Fruit fly (Drosophila melanogaster) whole organism, embryonic: ENCODE data around the gene brv3.
A peak's percentile ranks its signal among the peaks of the same experiment; 100 is the strongest.

Experiments used
- Bgb ChIP-seq: fragments of 200-800 bp; sonication (Bioruptor generic); IDR thresholded peaks from 2 replicates; pipeline ENCODE4 v1.3.6; 2022; ENCODE audit warnings: missing biosample characterization, missing genetic modification characterization; ENCODE audit not compliant: partially characterized antibody
- CG10209 ChIP-seq: fragments of 200-800 bp; sonication (Bioruptor generic); optimal IDR thresholded peaks from 3 replicates; lab custom pipeline; 2017; ENCODE audit warnings: missing biosample characterization, mild to moderate bottlenecking, missing genetic modification characterization, missing genetic modification reagents
- CG10321 ChIP-seq: fragments of 200-800 bp; sonication (Bioruptor generic); IDR thresholded peaks from 2 replicates; pipeline ENCODE4 v1.3.6; 2022; ENCODE audit warnings: missing biosample characterization, missing genetic modification characterization
- CG11398 ChIP-seq: fragments of 200-800 bp; sonication (Bioruptor generic); optimal IDR thresholded peaks from 2 replicates; lab custom pipeline; 2016; ENCODE audit warnings: missing biosample characterization, missing genetic modification characterization
- CG11504 ChIP-seq: fragments of 200-800 bp; sonication (Bioruptor generic); optimal IDR thresholded peaks from 3 replicates; lab custom pipeline; 2019; ENCODE audit warnings: missing biosample characterization, mild to moderate bottlenecking, missing genetic modification characterization, moderate library complexity
- CG13424 ChIP-seq: fragments of 200-800 bp; sonication (Bioruptor generic); optimal IDR thresholded peaks from 2 replicates; lab custom pipeline; 2019; ENCODE audit warnings: missing biosample characterization, mild to moderate bottlenecking, missing genetic modification characterization, moderate library complexity
- CG13894 ChIP-seq: fragments of 200-800 bp; sonication (Bioruptor generic); optimal IDR thresholded peaks from 3 replicates; lab custom pipeline; 2018; ENCODE audit warnings: missing biosample characterization, mild to moderate bottlenecking, missing genetic modification characterization, moderate library complexity
- CG15601 ChIP-seq: fragments of 200-800 bp; sonication (Bioruptor generic); optimal IDR thresholded peaks from 3 replicates; lab custom pipeline; 2019; ENCODE audit warnings: missing biosample characterization, mild to moderate bottlenecking, missing genetic modification characterization, moderate library complexity
- CG17328 ChIP-seq: fragments of 200-800 bp; sonication (Bioruptor generic); IDR thresholded peaks from 2 replicates; pipeline ENCODE4 v1.3.6; 2022; ENCODE audit warnings: missing biosample characterization, missing genetic modification characterization
- CG17361 ChIP-seq: fragments of 200-800 bp; sonication (Bioruptor generic); IDR thresholded peaks from 3 replicates; pipeline ENCODE4 v1.3.6; 2022; ENCODE audit warnings: missing biosample characterization, missing genetic modification characterization
- CG17912 ChIP-seq: fragments of 200-800 bp; sonication (Bioruptor generic); optimal IDR thresholded peaks from 2 replicates; lab custom pipeline; 2018; ENCODE audit warnings: missing biosample characterization, mild to moderate bottlenecking, missing genetic modification characterization
- CG18476 ChIP-seq: fragments of 200-800 bp; sonication (Bioruptor generic); optimal IDR thresholded peaks from 2 replicates; lab custom pipeline; 2016; ENCODE audit warnings: missing biosample characterization, mild to moderate bottlenecking, missing genetic modification characterization
- CG32772 ChIP-seq: fragments of 200-800 bp; sonication (Bioruptor generic); IDR thresholded peaks from 2 replicates; pipeline ENCODE4 v1.3.6; 2022; ENCODE audit warnings: missing biosample characterization, missing genetic modification characterization
- CG34224 ChIP-seq: fragments of 200-800 bp; sonication (Bioruptor generic); IDR thresholded peaks from 3 replicates; pipeline ENCODE4 v1.3.6; 2022; ENCODE audit warnings: missing biosample characterization, missing genetic modification characterization; ENCODE audit not compliant: partially characterized antibody
- CG3838 ChIP-seq: fragments of 200-800 bp; sonication (Bioruptor generic); optimal IDR thresholded peaks from 3 replicates; lab custom pipeline; 2016; ENCODE audit warnings: missing biosample characterization, missing genetic modification characterization
- CG5953 ChIP-seq: fragments of 200-800 bp; sonication (Bioruptor generic); IDR thresholded peaks from 2 replicates; pipeline ENCODE4 v1.3.6; 2022; ENCODE audit warnings: missing biosample characterization, missing genetic modification characterization
- CG6689 ChIP-seq: fragments of 200-800 bp; sonication (Bioruptor generic); IDR thresholded peaks from 2 replicates; pipeline ENCODE4 v1.3.6; 2022; ENCODE audit warnings: missing biosample characterization, missing genetic modification characterization
- CG6791 ChIP-seq: fragments of 200-800 bp; sonication (Bioruptor generic); IDR thresholded peaks from 3 replicates; pipeline ENCODE4 v1.3.6; 2022; ENCODE audit warnings: missing biosample characterization, missing genetic modification characterization; ENCODE audit not compliant: partially characterized antibody
- CG7271 ChIP-seq: fragments of 200-800 bp; sonication (Bioruptor generic); optimal IDR thresholded peaks from 2 replicates; lab custom pipeline; 2018; ENCODE audit warnings: missing biosample characterization, mild to moderate bottlenecking, missing genetic modification characterization, moderate library complexity
- CG7372 ChIP-seq: fragments of 200-800 bp; sonication (Bioruptor generic); IDR thresholded peaks from 2 replicates; pipeline ENCODE4 v1.3.6; 2022; ENCODE audit warnings: missing biosample characterization, missing genetic modification characterization
- CG8765 ChIP-seq: fragments of 200-800 bp; sonication (Bioruptor generic); IDR thresholded peaks from 2 replicates; pipeline ENCODE4 v1.3.6; 2022; ENCODE audit warnings: missing biosample characterization, missing genetic modification characterization
- CG9215 ChIP-seq: fragments of 200-800 bp; sonication (Bioruptor generic); IDR thresholded peaks from 2 replicates; pipeline ENCODE4 v1.3.6; 2022; ENCODE audit warnings: missing biosample characterization, missing genetic modification characterization
- Chrac-16 ChIP-seq: fragments of 200-800 bp; sonication (Bioruptor generic); optimal IDR thresholded peaks from 3 replicates; lab custom pipeline; 2016; ENCODE audit warnings: missing biosample characterization, missing genetic modification characterization
- ERR ChIP-seq: fragments of 200-800 bp; sonication (Bioruptor generic); optimal IDR thresholded peaks from 2 replicates; lab custom pipeline; 2016; ENCODE audit warnings: missing biosample characterization, missing genetic modification characterization
- H2.0 ChIP-seq: fragments of 200-800 bp; sonication (Bioruptor generic); IDR thresholded peaks from 2 replicates; pipeline ENCODE4 v1.3.6; 2022; ENCODE audit warnings: missing biosample characterization, missing genetic modification characterization
- MESR4 ChIP-seq: fragments of 200-800 bp; sonication (Bioruptor generic); optimal IDR thresholded peaks from 2 replicates; lab custom pipeline; 2018; ENCODE audit warnings: missing biosample characterization, mild to moderate bottlenecking, missing genetic modification characterization, moderate library complexity
- MTF-1 ChIP-seq: fragments of 200-800 bp; sonication (Bioruptor generic); optimal IDR thresholded peaks from 2 replicates; lab custom pipeline; 2018; ENCODE audit warnings: missing biosample characterization, mild to moderate bottlenecking, missing genetic modification characterization, borderline replicate concordance
- NC2β ChIP-seq: fragments of 200-800 bp; sonication (Bioruptor generic); optimal IDR thresholded peaks from 2 replicates; lab custom pipeline; 2016; ENCODE audit warnings: missing biosample characterization, missing genetic modification characterization
- Neu2 ChIP-seq: fragments of 200-800 bp; sonication (Bioruptor generic); optimal IDR thresholded peaks from 3 replicates; lab custom pipeline; 2016; ENCODE audit warnings: missing biosample characterization, missing genetic modification characterization, borderline replicate concordance
- TFAM ChIP-seq: fragments of 200-800 bp; sonication (Bioruptor generic); optimal IDR thresholded peaks from 2 replicates; lab custom pipeline; 2017; ENCODE audit warnings: missing biosample characterization, missing genetic modification characterization, inconsistent platforms
- cad ChIP-seq: fragments of >200 bp; optimal IDR thresholded peaks from 2 replicates; lab custom pipeline; 2017; ENCODE audit warnings: missing biosample characterization, missing genetic modification characterization
- cato ChIP-seq: fragments of 200-800 bp; sonication (Bioruptor generic); optimal IDR thresholded peaks from 2 replicates; lab custom pipeline; 2016; ENCODE audit warnings: missing biosample characterization, missing genetic modification characterization, borderline replicate concordance
- chif ChIP-seq, 2 experiments: fragments of 200-800 bp; sonication (Bioruptor generic); optimal IDR thresholded peaks; 3 replicates each; lab custom pipeline; 2016; ENCODE audit warnings: missing biosample characterization in 2 of 2, missing genetic modification characterization in 2 of 2
- ci ChIP-seq: fragments of 200-800 bp; sonication (Bioruptor generic); IDR thresholded peaks from 3 replicates; pipeline ENCODE4 v1.3.6; 2022; ENCODE audit warnings: missing biosample characterization, missing genetic modification characterization
- eyg ChIP-seq: fragments of 200-800 bp; sonication (Bioruptor generic); optimal IDR thresholded peaks from 3 replicates; lab custom pipeline; 2016; ENCODE audit warnings: missing biosample characterization, missing genetic modification characterization
- gt ChIP-seq: fragments of 200-800 bp; sonication (Bioruptor generic); IDR thresholded peaks from 2 replicates; pipeline ENCODE4 v1.3.6; 2022; ENCODE audit warnings: missing biosample characterization, missing genetic modification characterization
- ham ChIP-seq: fragments of 200-800 bp; sonication (Bioruptor generic); IDR thresholded peaks from 2 replicates; pipeline ENCODE4 v1.3.6; 2022; ENCODE audit warnings: missing biosample characterization, missing genetic modification characterization
- hb ChIP-seq: fragments of 200-800 bp; sonication (Bioruptor generic); IDR thresholded peaks from 3 replicates; pipeline ENCODE4 v1.3.6; 2022; ENCODE audit warnings: missing biosample characterization, missing genetic modification characterization; ENCODE audit not compliant: partially characterized antibody
- lab ChIP-seq: fragments of 200-800 bp; sonication (Bioruptor generic); optimal IDR thresholded peaks from 3 replicates; lab custom pipeline; 2017; ENCODE audit warnings: missing biosample characterization, missing genetic modification characterization, mild to moderate bottlenecking, moderate library complexity, missing genetic modification reagents
- nerfin-2 ChIP-seq: fragments of 200-800 bp; sonication (Bioruptor generic); IDR thresholded peaks from 2 replicates; pipeline ENCODE4 v1.3.6; 2022; ENCODE audit warnings: missing biosample characterization, missing genetic modification characterization; ENCODE audit not compliant: partially characterized antibody
- nom ChIP-seq: fragments of 200-800 bp; sonication (Bioruptor generic); optimal IDR thresholded peaks from 2 replicates; lab custom pipeline; 2017; ENCODE audit warnings: missing biosample characterization, missing genetic modification characterization, mild to moderate bottlenecking, moderate library complexity, missing genetic modification reagents
- org-1 ChIP-seq: fragments of 200-800 bp; sonication (Bioruptor generic); optimal IDR thresholded peaks from 2 replicates; lab custom pipeline; 2017; ENCODE audit warnings: missing biosample characterization, missing genetic modification characterization
- pfk ChIP-seq: fragments of 200-800 bp; sonication (Bioruptor generic); optimal IDR thresholded peaks from 2 replicates; lab custom pipeline; 2018; ENCODE audit warnings: missing biosample characterization, mild to moderate bottlenecking, missing genetic modification characterization, moderate library complexity
- prd ChIP-seq, 3 experiments: fragments of >200 bp in 2 of 3; fragments of 200-800 bp in 1 of 3; sonication (Bioruptor generic) in 1 of 3; optimal IDR thresholded peaks in 2 of 3; IDR thresholded peaks in 1 of 3; 2 replicates in 2 of 3; 3 replicates in 1 of 3; pipeline versions ENCODE4 v1.3.6 to Lab custom; 2017 to 2022; ENCODE audit warnings: missing biosample characterization in 1 of 3, missing genetic modification characterization in 1 of 3
- rib ChIP-seq: fragments of 200-800 bp; sonication (Bioruptor generic); IDR thresholded peaks from 2 replicates; pipeline ENCODE4 v1.3.6; 2022; ENCODE audit warnings: missing biosample characterization, missing genetic modification characterization
- so ChIP-seq: fragments of 200-800 bp; sonication (Bioruptor generic); IDR thresholded peaks from 3 replicates; pipeline ENCODE4 v1.3.6; 2022; ENCODE audit warnings: missing biosample characterization, missing genetic modification characterization
- ttk ChIP-seq: fragments of 200-800 bp; sonication (Bioruptor generic); IDR thresholded peaks from 2 replicates; pipeline ENCODE4 v2.1.2; 2022; ENCODE audit warnings: missing biosample characterization, missing genetic modification characterization
- twi ChIP-seq: fragments of 200-800 bp; optimal IDR thresholded peaks from 2 replicates; lab custom pipeline; 2019; ENCODE audit warnings: missing biosample characterization, mild to moderate bottlenecking, missing genetic modification characterization, moderate library complexity

Gene brv3

DNA sequence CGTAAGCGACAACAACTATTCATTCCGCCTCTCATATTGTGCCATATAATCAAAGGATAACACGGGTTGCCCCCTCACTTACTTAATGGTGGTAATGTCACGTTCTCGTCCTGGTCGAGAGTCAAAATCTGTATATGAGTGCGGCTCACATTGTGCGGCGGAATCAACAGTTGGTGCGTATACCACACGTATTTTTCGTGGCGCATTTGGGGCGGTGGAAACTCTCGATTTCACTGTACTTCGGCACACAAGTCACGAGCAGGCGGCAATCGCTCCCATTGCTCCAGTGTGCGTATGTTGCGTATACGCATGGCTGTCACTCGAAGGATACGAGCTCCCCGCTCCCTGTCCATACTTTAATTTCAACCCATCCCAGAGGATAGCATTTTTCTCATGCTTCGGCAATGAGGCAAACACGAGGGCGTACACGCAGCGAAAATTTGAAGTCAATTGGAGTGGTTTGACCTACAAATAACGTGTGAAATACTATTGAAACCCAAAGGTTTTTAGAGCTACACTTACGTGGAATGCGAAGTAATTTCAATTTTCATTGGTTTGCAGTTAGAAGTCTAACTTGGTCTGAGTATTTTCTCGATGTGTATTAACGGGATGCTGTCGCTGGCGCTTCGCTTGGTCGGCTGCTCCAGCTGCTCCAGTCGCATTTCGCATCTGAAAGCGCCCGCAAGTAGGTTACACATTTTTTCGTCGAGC is 42.4 kb downstream of the brv3 start (continued):
- TF ChIP-seq CG13894 (tag; lab: Kevin White, UChicago), result peak; percentile 60
- TF ChIP-seq hb, result no peak
- TF ChIP-seq pfk (GFP tag; lab: Kevin White, UChicago), result no peak
- TF ChIP-seq prd (optimal IDR thresholded peaks at IDR 0.05; lab: Kevin White, UChicago), result no peak
- peak; percentile 86 for TF ChIP-seq prd (GFP tag; IDR thresholded peaks at IDR 0.05; lab: Robert Waterston, UW)
- no peak for TF ChIP-seq CG15601
- TF ChIP-seq Neu2 (GFP tag; lab: Kevin White, UChicago), result no peak
- TF ChIP-seq CG11504 (tag; lab: Kevin White, UChicago), result peak; percentile 77
- TF ChIP-seq ci, result peak; percentile 84
- TF ChIP-seq CG18476 (GFP tag; lab: Kevin White, UChicago), result peak; percentile 66
- peak; percentile 14 for TF ChIP-seq cato
- TF ChIP-seq ham (GFP tag; lab: Robert Waterston, UW), result peak; percentile 43; the same call in 1 of the 2 replicates
- TF ChIP-seq lab (GFP tag; lab: Kevin White, UChicago), result peak; percentile 95
- TF ChIP-seq Bgb (GFP tag; lab: Robert Waterston, UW), result no peak
- TF ChIP-seq CG7271 (tag; lab: Kevin White, UChicago), result no peak
- TF ChIP-seq Chrac-16 (GFP tag; lab: Kevin White, UChicago), result peak; percentile 60
- peak; percentile 60 for TF ChIP-seq ERR (GFP tag; lab: Kevin White, UChicago)
- no peak for TF ChIP-seq CG6791
- peak; percentile 61 to 70 for TF ChIP-seq chif (GFP tag; optimal IDR thresholded peaks at IDR 0.05; lab: Kevin White, UChicago)
- peak; percentile 52 for TF ChIP-seq CG11398 (GFP tag; lab: Kevin White, UChicago)
- TF ChIP-seq CG17361 (GFP tag; lab: Robert Waterston, UW), result peak; percentile 65; the same call in 2 of the 3 replicates
- TF ChIP-seq MTF-1 (GFP tag; lab: Kevin White, UChicago), result no peak
- peak; percentile 81; the same call in 2 of the 3 replicates for TF ChIP-seq so (GFP tag; lab: Robert Waterston, UW)
- TF ChIP-seq rib (GFP tag; lab: Robert Waterston, UW), result peak; percentile 43; the same call in 1 of the 2 replicates
- peak; percentile 45 for TF ChIP-seq eyg (GFP tag; lab: Kevin White, UChicago)
- peak; percentile 69 for TF ChIP-seq CG9215 (GFP tag; lab: Robert Waterston, UW)
- TF ChIP-seq TFAM (GFP tag; lab: Kevin White, UChicago), result no peak
- TF ChIP-seq ttk (GFP tag; lab: Robert Waterston, UW), result peak; percentile 76
- TF ChIP-seq NC2β, result peak; percentile 40
- TF ChIP-seq MESR4, result no peak
- TF ChIP-seq CG5953 (GFP tag; lab: Robert Waterston, UW), result peak; percentile 66
- TF ChIP-seq CG6689 (GFP tag; lab: Robert Waterston, UW), result peak; percentile 71
- TF ChIP-seq H2.0, result peak; percentile 64
- TF ChIP-seq CG13424 (tag; lab: Kevin White, UChicago), result peak; percentile 61
- peak; percentile 77 for TF ChIP-seq org-1 (GFP tag; lab: Kevin White, UChicago)
- peak; percentile 78 for TF ChIP-seq CG17328 (GFP tag; lab: Robert Waterston, UW)
- TF ChIP-seq gt (GFP tag; lab: Robert Waterston, UW), result no peak
- no peak for TF ChIP-seq nerfin-2
- TF ChIP-seq CG10209, result peak; percentile 73
- TF ChIP-seq CG34224 (GFP tag; lab: Robert Waterston, UW), result no peak
- no peak for TF ChIP-seq CG17912 (GFP tag; lab: Kevin White, UChicago)
- TF ChIP-seq CG32772 (GFP tag; lab: Robert Waterston, UW), result peak; percentile 70
- TF ChIP-seq CG7372 (GFP tag; lab: Robert Waterston, UW), result peak; percentile 61; the same call in 1 of the 2 replicates
- no peak for TF ChIP-seq CG3838 (GFP tag; lab: Kevin White, UChicago)
- no peak for TF ChIP-seq twi
- TF ChIP-seq cad (GFP tag; lab: Kevin White, UChicago), result no peak
- TF ChIP-seq CG8765 (GFP tag; lab: Robert Waterston, UW), result peak; percentile 47; the same call in 1 of the 2 replicates
- no peak for TF ChIP-seq nom
- TF ChIP-seq CG10321 (GFP tag; lab: Robert Waterston, UW), result peak; percentile 30; the same call in 1 of the 2 replicates
